Worm (Caenorhabditis elegans) whole organism, L3 larva: Measurements from ENCODE around the gene acr-9.

Experiments
- ama-1 ChIP-seq: fragments of 150-350 bp; optimal IDR thresholded peaks from 2 replicates; lab custom pipeline; 2018
- egl-27 ChIP-seq: sonication (generic microtip); optimal IDR thresholded peaks from 4 replicates; lab custom pipeline; 2017; ENCODE audit warnings: missing biosample characterization, missing genetic modification reagents, missing genetic modification characterization
- fkh-10 ChIP-seq: sonication (generic microtip); optimal IDR thresholded peaks from 2 replicates; lab custom pipeline; 2017; ENCODE audit warnings: missing biosample characterization, missing genetic modification reagents, missing genetic modification characterization
- pha-4 ChIP-seq: fragments of 150-350 bp; optimal IDR thresholded peaks from 2 replicates; lab custom pipeline; 2014; ENCODE audit warnings: missing biosample characterization, missing genetic modification reagents, missing genetic modification characterization
- sea-2 ChIP-seq: fragments of 150-350 bp; sonication (generic microtip); optimal IDR thresholded peaks from 4 replicates; lab custom pipeline; 2014; ENCODE audit warnings: missing biosample characterization, missing genetic modification reagents, missing genetic modification characterization
- tbx-2 ChIP-seq: sonication (generic microtip); optimal IDR thresholded peaks from 2 replicates; lab custom pipeline; 2016; ENCODE audit warnings: mild to moderate bottlenecking, missing genetic modification characterization, missing compliant biosample characterization
- unc-39 ChIP-seq: sonication (generic microtip); optimal IDR thresholded peaks from 4 replicates; lab custom pipeline; 2017; ENCODE audit warnings: missing biosample characterization, missing genetic modification characterization

ce11 chrX:13670966-13671365 lies 24.3 kb upstream of the acr-9 start:
- no peak for TF ChIP-seq fkh-10 (GFP tag; lab: Kevin White, UChicago)
- no peak for TF ChIP-seq pha-4 (tag; lab: Kevin White, UChicago)
- TF ChIP-seq egl-27 (tag; lab: Kevin White, UChicago): no peak
- TF ChIP-seq tbx-2 (tag; lab: Kevin White, UChicago): no peak
- no peak for TF ChIP-seq unc-39
- no peak for TF ChIP-seq ama-1
- no peak for TF ChIP-seq sea-2
